Worm (Caenorhabditis elegans): ENCODE results near the gene pho-5.

DNA sequence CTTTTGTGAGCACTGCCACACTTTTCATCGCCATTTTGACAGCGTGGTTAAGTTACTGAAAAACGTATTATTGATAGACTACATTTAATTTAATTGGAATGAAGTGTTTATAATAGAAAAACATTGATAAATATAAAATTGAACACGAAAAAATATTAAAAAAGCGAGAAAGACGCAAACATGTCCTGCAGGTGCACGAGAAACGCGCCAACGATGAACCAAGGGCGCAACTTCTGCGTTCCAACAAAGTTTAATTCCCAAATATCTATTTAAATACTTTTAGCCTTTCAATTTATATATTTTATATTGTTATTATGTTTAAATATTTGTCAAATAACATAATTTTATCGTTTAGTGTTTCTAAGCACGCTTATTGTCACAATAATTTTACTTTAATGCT, 51.5 kb downstream of the pho-5 start, which contains the start of gene ndus-8:
- TF ChIP-seq fkh-10 (GFP tag; optimal IDR thresholded peaks at IDR 0.05): no peak
- TF ChIP-seq unc-39 (tag; optimal IDR thresholded peaks at IDR 0.05): no peak
- no peak for TF ChIP-seq nhr-76 (tag; optimal IDR thresholded peaks at IDR 0.05)
- TF ChIP-seq ama-1 (optimal IDR thresholded peaks at IDR 0.05): no peak
- TF ChIP-seq ztf-11 (tag; optimal IDR thresholded peaks at IDR 0.05): no peak
- no peak for TF ChIP-seq nhr-11 (tag; optimal IDR thresholded peaks at IDR 0.05)
- no peak for TF ChIP-seq elt-3 (tag; optimal IDR thresholded peaks at IDR 0.05)
- TF ChIP-seq daf-12 (tag; optimal IDR thresholded peaks at IDR 0.05): no peak
- TF ChIP-seq nhr-28 (tag; optimal IDR thresholded peaks at IDR 0.05): no peak
- no peak for TF ChIP-seq zag-1 (tag; optimal IDR thresholded peaks at IDR 0.05)
